Fruit fly (Drosophila melanogaster): ENCODE data around the gene CG9123.
A peak's percentile ranks its signal among the peaks of the same experiment; 100 is the strongest.

The CG9123 gene

dm6 chrX:15342017-15342416, at the start of gene CG9123:
TSS of gene CG9123 (minus strand) at chrX:15342117.
- TF ChIP-seq CG34367 (tag; optimal IDR thresholded peaks at IDR 0.05) (no peak), CG13204 (GFP tag; optimal IDR thresholded peaks at IDR 0.05) (no peak), gl (tag; optimal IDR thresholded peaks at IDR 0.05) (no peak), CG10348 (GFP tag; IDR thresholded peaks at IDR 0.05) (no peak), CG17806 (tag; optimal IDR thresholded peaks at IDR 0.05) (no peak), CG32121 (GFP tag; IDR thresholded peaks at IDR 0.05) (no peak), fd96Ca (GFP tag; IDR thresholded peaks at IDR 0.05) (no peak), CG8301 (tag; optimal IDR thresholded peaks at IDR 0.05) (no peak), CG4496 (GFP tag; IDR thresholded peaks at IDR 0.05) (no peak), Pif1B (GFP tag; optimal IDR thresholded peaks at IDR 0.05) (no peak), CG14655 (GFP tag; optimal IDR thresholded peaks at IDR 0.05) (no peak), Ets98B (GFP tag; IDR thresholded peaks at IDR 0.05) (no peak), EcR (GFP tag; optimal IDR thresholded peaks at IDR 0.05) (no peak), CG12605 (GFP tag; IDR thresholded peaks at IDR 0.05) (no peak), Snoo (tag; optimal IDR thresholded peaks at IDR 0.05) (no peak), CG15710 (tag; optimal IDR thresholded peaks at IDR 0.05) (no peak), CG9948 (tag; optimal IDR thresholded peaks at IDR 0.05) (no peak), D1 (tag; optimal IDR thresholded peaks at IDR 0.05) (no peak), rn (GFP tag; IDR thresholded peaks at IDR 0.05) (no peak)

dm6 chrX:15387344-15387743, 45.4 kb upstream of the CG9123 start:
- no peak for TF ChIP-seq D1 (tag; optimal IDR thresholded peaks at IDR 0.05)

- TF ChIP-seq CG12605 (GFP tag; IDR thresholded peaks at IDR 0.05): no peak
- no peak for TF ChIP-seq fd96Ca (GFP tag; IDR thresholded peaks at IDR 0.05)
- no peak for TF ChIP-seq CG17806 (tag; optimal IDR thresholded peaks at IDR 0.05)
- TF ChIP-seq Ets98B (GFP tag; IDR thresholded peaks at IDR 0.05): no peak
- no peak for TF ChIP-seq CG10348 (GFP tag; IDR thresholded peaks at IDR 0.05)
- TF ChIP-seq CG34367 (tag; optimal IDR thresholded peaks at IDR 0.05): no peak
- TF ChIP-seq CG14655 (GFP tag; optimal IDR thresholded peaks at IDR 0.05): no peak
- no peak for TF ChIP-seq CG9948 (tag; optimal IDR thresholded peaks at IDR 0.05)
These were observed 43.5 kb upstream of the CG9123 start, which contains the start of gene CG9164 for dm6 chrX:15385176-15386056. TSS of gene CG9164 (minus strand) at chrX:15385441.

dm6 chrX:15383513-15384373, 41.8 kb upstream of the CG9123 start:
- TF ChIP-seq Snoo (tag; optimal IDR thresholded peaks at IDR 0.05) (no peak), CG15710 (tag; optimal IDR thresholded peaks at IDR 0.05) (peak; percentile 21), CG8159 (tag; optimal IDR thresholded peaks at IDR 0.05) (peak; percentile 25), Pif1B (GFP tag; optimal IDR thresholded peaks at IDR 0.05) (no peak), CG14655 (GFP tag; optimal IDR thresholded peaks at IDR 0.05) (peak; percentile 12)

- TF ChIP-seq CG9948 (tag; optimal IDR thresholded peaks at IDR 0.05) (no peak), gl (tag; optimal IDR thresholded peaks at IDR 0.05) (no peak), CG14655 (GFP tag; optimal IDR thresholded peaks at IDR 0.05) (no peak), Pif1B (GFP tag; optimal IDR thresholded peaks at IDR 0.05) (no peak), CG10348 (GFP tag; IDR thresholded peaks at IDR 0.05) (no peak), CG34367 (tag; optimal IDR thresholded peaks at IDR 0.05) (no peak), CG4496 (GFP tag; IDR thresholded peaks at IDR 0.05) (no peak), CG32121 (GFP tag; IDR thresholded peaks at IDR 0.05) (no peak), CG8159 (tag; optimal IDR thresholded peaks at IDR 0.05) (no peak), rn (GFP tag; IDR thresholded peaks at IDR 0.05) (no peak), CG15710 (tag; optimal IDR thresholded peaks at IDR 0.05) (no peak), D1 (tag; optimal IDR thresholded peaks at IDR 0.05) (no peak), EcR (GFP tag; optimal IDR thresholded peaks at IDR 0.05) (no peak), Snoo (tag; optimal IDR thresholded peaks at IDR 0.05) (no peak), CG17806 (tag; optimal IDR thresholded peaks at IDR 0.05) (no peak), Pif1A (GFP tag; optimal IDR thresholded peaks at IDR 0.05) (no peak), CG12605 (GFP tag; IDR thresholded peaks at IDR 0.05) (no peak), CG13204 (GFP tag; optimal IDR thresholded peaks at IDR 0.05) (no peak)
These were observed 38.3 kb upstream of the CG9123 start for dm6 chrX:15380207-15380606.

- TF ChIP-seq CG32121 (GFP tag; IDR thresholded peaks at IDR 0.05): no peak
- TF ChIP-seq CG15710 (tag; optimal IDR thresholded peaks at IDR 0.05): no peak
- no peak for TF ChIP-seq CG8301 (tag; optimal IDR thresholded peaks at IDR 0.05)
- no peak for TF ChIP-seq CG14655 (GFP tag; optimal IDR thresholded peaks at IDR 0.05)
- no peak for TF ChIP-seq Pif1A (GFP tag; optimal IDR thresholded peaks at IDR 0.05)
- no peak for TF ChIP-seq CG9948 (tag; optimal IDR thresholded peaks at IDR 0.05)
- no peak for TF ChIP-seq CG34367 (tag; optimal IDR thresholded peaks at IDR 0.05)
- no peak for TF ChIP-seq rn (GFP tag; IDR thresholded peaks at IDR 0.05)
- TF ChIP-seq CG10348 (GFP tag; IDR thresholded peaks at IDR 0.05): no peak
- no peak for TF ChIP-seq CG12605 (GFP tag; IDR thresholded peaks at IDR 0.05)
- no peak for TF ChIP-seq D1 (tag; optimal IDR thresholded peaks at IDR 0.05)
- no peak for TF ChIP-seq Snoo (tag; optimal IDR thresholded peaks at IDR 0.05)
- no peak for TF ChIP-seq gl (tag; optimal IDR thresholded peaks at IDR 0.05)
- no peak for TF ChIP-seq fd96Ca (GFP tag; IDR thresholded peaks at IDR 0.05)
- no peak for TF ChIP-seq CG8159 (tag; optimal IDR thresholded peaks at IDR 0.05)
- no peak for TF ChIP-seq CG17806 (tag; optimal IDR thresholded peaks at IDR 0.05)
- no peak for TF ChIP-seq CG13204 (GFP tag; optimal IDR thresholded peaks at IDR 0.05)
- no peak for TF ChIP-seq EcR (GFP tag; optimal IDR thresholded peaks at IDR 0.05)
- TF ChIP-seq Ets98B (GFP tag; IDR thresholded peaks at IDR 0.05): no peak
- TF ChIP-seq Pif1B (GFP tag; optimal IDR thresholded peaks at IDR 0.05): no peak
These were observed 37.1 kb upstream of the CG9123 start, which contains the start of gene acj6 for dm6 chrX:15379014-15379491. TSS of gene acj6 (minus strand) at chrX:15379064.

All from whole organism, pupa.